Worm (Caenorhabditis elegans) whole organism, L1 larva: ENCODE measurements around the gene ufl-1.
A peak's percentile ranks its signal among the peaks of the same experiment; 100 is the strongest.

Experiments
- F16B12.6 ChIP-seq: fragments of 150-350 bp; optimal IDR thresholded peaks from 2 replicates; lab custom pipeline; 2014; ENCODE audit warnings: missing biosample characterization, missing genetic modification characterization
- Y116A8C.19 ChIP-seq: sonication (generic microtip); optimal IDR thresholded peaks from 2 replicates; lab custom pipeline; 2016; ENCODE audit warnings: missing compliant biosample characterization, missing genetic modification characterization, borderline replicate concordance
- aha-1 ChIP-seq: fragments of 150-350 bp; optimal IDR thresholded peaks from 2 replicates; lab custom pipeline; 2014; ENCODE audit warnings: missing biosample characterization, missing genetic modification characterization
- blmp-1 ChIP-seq: fragments of 150-350 bp; optimal IDR thresholded peaks from 2 replicates; lab custom pipeline; 2014; ENCODE audit warnings: missing biosample characterization, missing genetic modification characterization
- ceh-88 ChIP-seq: fragments of 200-800 bp; sonication (Bioruptor generic); IDR thresholded peaks from 2 replicates; pipeline ENCODE4 v1.3.6; 2022; ENCODE audit warnings: missing genetic modification characterization, missing compliant biosample characterization
- efl-1 ChIP-seq, 4 experiments: fragments of 150-350 bp; optimal IDR thresholded peaks in 3 of 4; peaks in 1 of 4; 1 replicate in 1 of 4; 2 replicates in 3 of 4; lab custom pipeline; 2014; ENCODE audit warnings: missing biosample characterization in 2 of 4, missing genetic modification characterization in 2 of 4, missing genetic modification reagents in 2 of 4
- egl-13 ChIP-seq: sonication (generic microtip); optimal IDR thresholded peaks from 2 replicates; lab custom pipeline; 2016; ENCODE audit warnings: missing genotype, missing genetic modification reagents, missing genetic modification characterization, missing compliant biosample characterization
- elt-2 ChIP-seq: sonication (generic microtip); optimal IDR thresholded peaks from 2 replicates; lab custom pipeline; 2016; ENCODE audit warnings: missing genetic modification characterization, mild to moderate bottlenecking, inconsistent platforms, missing compliant biosample characterization, missing genetic modification reagents
- hpl-2 ChIP-seq: fragments of 150-350 bp; optimal IDR thresholded peaks from 2 replicates; lab custom pipeline; 2014; ENCODE audit warnings: missing biosample characterization, missing genetic modification reagents, missing genetic modification characterization
- irx-1 ChIP-seq: sonication (generic microtip); optimal IDR thresholded peaks from 2 replicates; lab custom pipeline; 2016; ENCODE audit warnings: missing genetic modification characterization, missing compliant biosample characterization
- lin-13 ChIP-seq: fragments of 150-350 bp; optimal IDR thresholded peaks from 2 replicates; lab custom pipeline; 2014; ENCODE audit warnings: missing biosample characterization, missing genetic modification reagents, missing genetic modification characterization
- lin-15B ChIP-seq: fragments of 150-350 bp; sonication (generic microtip); optimal IDR thresholded peaks from 3 replicates; lab custom pipeline; 2014; ENCODE audit warnings: missing biosample characterization, missing genetic modification characterization
- lin-35 ChIP-seq, 2 experiments: fragments of 150-350 bp; optimal IDR thresholded peaks; 2 replicates each; lab custom pipeline; 2014; ENCODE audit warnings: missing biosample characterization in 2 of 2, missing genetic modification characterization in 2 of 2, missing genetic modification reagents in 2 of 2
- lin-39 ChIP-seq: fragments of 150-350 bp; optimal IDR thresholded peaks from 2 replicates; lab custom pipeline; 2014; ENCODE audit warnings: missing biosample characterization, missing genetic modification reagents, missing genetic modification characterization
- lir-3 ChIP-seq: sonication (generic microtip); optimal IDR thresholded peaks from 2 replicates; lab custom pipeline; 2016; ENCODE audit warnings: mild to moderate bottlenecking, missing genetic modification characterization, moderate library complexity, missing compliant biosample characterization; ENCODE audit not compliant: poor library complexity
- mdl-1 ChIP-seq, 2 experiments: fragments of 150-350 bp; optimal IDR thresholded peaks; 2 replicates each; lab custom pipeline; 2014 to 2017; ENCODE audit warnings: missing biosample characterization in 2 of 2, missing genetic modification characterization in 2 of 2, inconsistent platforms in 1 of 2
- mep-1 ChIP-seq: fragments of 150-350 bp; optimal IDR thresholded peaks from 2 replicates; lab custom pipeline; 2014; ENCODE audit warnings: missing biosample characterization, missing genetic modification characterization
- nhr-12 ChIP-seq: sonication (generic microtip); optimal IDR thresholded peaks from 2 replicates; lab custom pipeline; 2017; ENCODE audit warnings: missing biosample characterization, missing genetic modification characterization
- nhr-19 ChIP-seq: fragments of 200-800 bp; sonication (Bioruptor generic); conservative IDR thresholded peaks from 2 replicates; pipeline ENCODE4 v1.3.6; 2022; ENCODE audit warnings: missing genetic modification characterization, missing compliant biosample characterization
- nhr-76 ChIP-seq: sonication (generic microtip); optimal IDR thresholded peaks from 2 replicates; lab custom pipeline; 2017; ENCODE audit warnings: missing biosample characterization, missing genetic modification characterization
- nhr-85 ChIP-seq: sonication (generic microtip); peaks from one replicate; lab custom pipeline; 2016; ENCODE audit warnings: missing genetic modification characterization, inconsistent platforms, missing compliant biosample characterization
- pag-3 ChIP-seq: sonication (generic microtip); optimal IDR thresholded peaks from 2 replicates; lab custom pipeline; 2017; ENCODE audit warnings: missing genetic modification characterization, mild to moderate bottlenecking, missing compliant biosample characterization, antibody characterized with exemption, borderline replicate concordance; ENCODE audit not compliant: insufficient read depth
- pax-3 ChIP-seq: fragments of 200-800 bp; sonication (Bioruptor generic); optimal IDR thresholded peaks from 2 replicates; lab custom pipeline; 2018; ENCODE audit warnings: mild to moderate bottlenecking, missing genetic modification characterization, moderate library complexity, missing compliant biosample characterization
- pqm-1 ChIP-seq: sonication (generic microtip); optimal IDR thresholded peaks from 3 replicates; lab custom pipeline; 2017; ENCODE audit warnings: missing biosample characterization, missing genetic modification characterization
- skn-1 ChIP-seq: fragments of 150-350 bp; optimal IDR thresholded peaks from 2 replicates; lab custom pipeline; 2014; ENCODE audit warnings: missing biosample characterization, missing genetic modification characterization
- sox-4 ChIP-seq: sonication (generic microtip); optimal IDR thresholded peaks from 2 replicates; lab custom pipeline; 2016; ENCODE audit warnings: missing genetic modification characterization, missing compliant biosample characterization
- sup-37 ChIP-seq: fragments of 200-800 bp; sonication (Bioruptor generic); optimal IDR thresholded peaks from 2 replicates; lab custom pipeline; 2018; ENCODE audit warnings: mild to moderate bottlenecking, missing genetic modification characterization, missing compliant biosample characterization
- tlp-1 ChIP-seq: fragments of 150-350 bp; optimal IDR thresholded peaks from 2 replicates; lab custom pipeline; 2014; ENCODE audit warnings: missing biosample characterization, missing genetic modification characterization
- unc-30 ChIP-seq: sonication (generic microtip); optimal IDR thresholded peaks from 2 replicates; lab custom pipeline; 2017; ENCODE audit warnings: missing biosample characterization, missing genetic modification characterization
- xbp-1 ChIP-seq: sonication (generic microtip); optimal IDR thresholded peaks from 2 replicates; lab custom pipeline; 2016; ENCODE audit warnings: missing genetic modification characterization, missing compliant biosample characterization
- zip-4 ChIP-seq: fragments of 200-800 bp; sonication (Bioruptor generic); optimal IDR thresholded peaks from 2 replicates; lab custom pipeline; 2018; ENCODE audit warnings: mild to moderate bottlenecking, missing genetic modification characterization, moderate library complexity, missing compliant biosample characterization
- ztf-11 ChIP-seq, 2 experiments: sonication (generic microtip); optimal IDR thresholded peaks; 2 replicates each; lab custom pipeline; 2016 to 2017; ENCODE audit warnings: missing genetic modification characterization in 2 of 2, missing biosample characterization in 1 of 2, missing compliant biosample characterization in 1 of 2

Gene ufl-1

ce11 chrIV:7039476-7040261, 3.0 kb upstream of the ufl-1 start, which contains the start of the genes cogc-2 and klp-18 (continued):
- TF ChIP-seq xbp-1 (tag; lab: Kevin White, UChicago), result peak; percentile 83
- TF ChIP-seq zip-4 (GFP tag; lab: Kevin White, UChicago), result peak; percentile 64
- TF ChIP-seq nhr-76 (tag; lab: Kevin White, UChicago), result peak; percentile 69
- TF ChIP-seq mep-1, result peak; percentile 81
- TF ChIP-seq nhr-19 (GFP tag; lab: Robert Waterston, UW), result peak; percentile 90

- TF ChIP-seq Y116A8C.19 (tag; lab: Kevin White, UChicago) (no peak), irx-1 (no peak), ztf-11 (tag; optimal IDR thresholded peaks at IDR 0.05; lab: Kevin White, UChicago) (no peak), lir-3 (tag; lab: Kevin White, UChicago) (no peak), lin-13 (no peak), blmp-1 (peak; percentile 6), pag-3 (tag; lab: Kevin White, UChicago) (no peak), pqm-1 (tag; lab: Kevin White, UChicago) (no peak)
These were observed 836 bp downstream of the ufl-1 start, which contains the start of gene C06G3.3 for ce11 chrIV:7035823-7036222. Gene C06G3.3 (plus strand): TSS chrIV:7036123.

- TF ChIP-seq F16B12.6 (tag; lab: Kevin White, UChicago), result no peak
- TF ChIP-seq nhr-85 (tag; lab: Kevin White, UChicago), result no peak
- no peak for TF ChIP-seq mdl-1 (tag; optimal IDR thresholded peaks at IDR 0.05; lab: Kevin White, UChicago)
- TF ChIP-seq sox-4 (tag; lab: Kevin White, UChicago), result no peak
- no peak for TF ChIP-seq lin-39 (tag; lab: Kevin White, UChicago)
- no peak for TF ChIP-seq hpl-2 (GFP tag; lab: Kevin White, UChicago)
- TF ChIP-seq skn-1 (tag; lab: Kevin White, UChicago), result no peak
- TF ChIP-seq aha-1 (tag; lab: Kevin White, UChicago), result no peak
- TF ChIP-seq egl-13 (tag; lab: Kevin White, UChicago), result no peak
- TF ChIP-seq unc-30 (tag; lab: Kevin White, UChicago), result no peak
- TF ChIP-seq sup-37 (GFP tag; lab: Kevin White, UChicago), result no peak
- TF ChIP-seq lin-15B (tag; lab: Kevin White, UChicago), result no peak
- TF ChIP-seq ceh-88 (GFP tag; lab: Robert Waterston, UW), result no peak
- TF ChIP-seq, all 84 proteins: peak for 0
These were observed 4.2 kb downstream of the ufl-1 start, which contains the start of gene C06G3.8 for ce11 chrIV:7032459-7032858. Gene C06G3.8 (minus strand): TSS chrIV:7032559.

- TF ChIP-seq tlp-1 (no peak), efl-1 (optimal IDR thresholded peaks at IDR 0.05; lab: Kevin White, UChicago) (peak in 1 of 2 experiments; percentile 22), efl-1 (GFP tag; optimal IDR thresholded peaks at IDR 0.05 in 1 of 2; lab: Kevin White, UChicago) (peak in 1 of 2 experiments; percentile 79), ceh-88 (GFP tag; lab: Robert Waterston, UW) (no peak), pax-3 (no peak)
These were observed 5.6 kb downstream of the ufl-1 start for ce11 chrIV:7031019-7031418.

- TF ChIP-seq efl-1 (optimal IDR thresholded peaks at IDR 0.05; lab: Kevin White, UChicago) (no peak), efl-1 (GFP tag; optimal IDR thresholded peaks at IDR 0.05 in 1 of 2; lab: Kevin White, UChicago) (peak in 1 of 2 experiments; percentile 71), nhr-12 (no peak), elt-2 (tag; lab: Kevin White, UChicago) (peak; percentile 77), lin-35 (GFP tag; optimal IDR thresholded peaks at IDR 0.05; lab: Kevin White, UChicago) (peak in 1 of 2 experiments; percentile 37)
These were observed 10.8 kb downstream of the ufl-1 start for ce11 chrIV:7025835-7026234.
